Fruit fly (Drosophila melanogaster): Measurements from ENCODE around the gene Sh3beta.
A peak's percentile ranks its signal among the peaks of the same experiment; 100 is the strongest.

The Sh3beta gene

dm6 chr3L:7361095-7361522, 8.0 kb downstream of the Sh3beta start (continued):
- peak; percentile 58; the same call in 1 of the 2 replicates for TF ChIP-seq HLH3B (GFP tag; IDR thresholded peaks at IDR 0.05)
- TF ChIP-seq sc (optimal IDR thresholded peaks at IDR 0.05) = no peak
- no peak for TF ChIP-seq sc (GFP tag; optimal IDR thresholded peaks at IDR 0.05)
- TF ChIP-seq chn (GFP tag; optimal IDR thresholded peaks at IDR 0.05) = no peak
- TF ChIP-seq dpn (GFP tag; optimal IDR thresholded peaks at IDR 0.05) = no peak
- no peak for TF ChIP-seq CG14050 (GFP tag; IDR thresholded peaks at IDR 0.05)
- TF ChIP-seq Usf (GFP tag; optimal IDR thresholded peaks at IDR 0.05) = no peak
- TF ChIP-seq stc (GFP tag; IDR thresholded peaks at IDR 0.05) = peak; percentile 38; the same call in 1 of the 2 replicates
- TF ChIP-seq kni (GFP tag; optimal IDR thresholded peaks at IDR 0.05) = peak; percentile 97
- no peak for TF ChIP-seq danr (GFP tag; IDR thresholded peaks at IDR 0.05)
- peak; percentile 31; the same call in 1 of the 2 replicates for TF ChIP-seq CG14441 (GFP tag; IDR thresholded peaks at IDR 0.05)
- no peak for TF ChIP-seq cato (GFP tag; optimal IDR thresholded peaks at IDR 0.05; ENCODE audit: borderline replicate concordance)
- no peak for TF ChIP-seq CG1792 (GFP tag; optimal IDR thresholded peaks at IDR 0.05)
- TF ChIP-seq CG8765 (GFP tag; IDR thresholded peaks at IDR 0.05) = no peak
- no peak for TF ChIP-seq CG7556 (GFP tag; optimal IDR thresholded peaks at IDR 0.05)
- no peak for TF ChIP-seq Dp (GFP tag; optimal IDR thresholded peaks at IDR 0.05)
- no peak for TF ChIP-seq ind (GFP tag; optimal IDR thresholded peaks at IDR 0.05)
- TF ChIP-seq ewg (GFP tag; optimal IDR thresholded peaks at IDR 0.05) = no peak
- TF ChIP-seq hbn (GFP tag; IDR thresholded peaks at IDR 0.05; ENCODE audit: partially characterized antibody) = no peak
- no peak for TF ChIP-seq CG10147 (GFP tag; optimal IDR thresholded peaks at IDR 0.05)
- no peak for TF ChIP-seq ATbp (GFP tag; optimal IDR thresholded peaks at IDR 0.05)
- no peak for TF ChIP-seq Sox102F (GFP tag; optimal IDR thresholded peaks at IDR 0.05)
- no peak for TF ChIP-seq run (tag; optimal IDR thresholded peaks at IDR 0.05)
- TF ChIP-seq CG18764 (GFP tag; optimal IDR thresholded peaks at IDR 0.05) = no peak
- TF ChIP-seq CG4730 (GFP tag; IDR thresholded peaks at IDR 0.05) = no peak
- no peak for TF ChIP-seq Aef1 (GFP tag; IDR thresholded peaks at IDR 0.05)
- TF ChIP-seq CG12155 (GFP tag; optimal IDR thresholded peaks at IDR 0.05) = no peak
- TF ChIP-seq ro (GFP tag; IDR thresholded peaks at IDR 0.05) = no peak
- no peak for TF ChIP-seq disco-r (GFP tag; optimal IDR thresholded peaks at IDR 0.05)
- TF ChIP-seq CG11247 (GFP tag; IDR thresholded peaks at IDR 0.05) = no peak
- peak; percentile 22 for TF ChIP-seq CG1832 (GFP tag; optimal IDR thresholded peaks at IDR 0.05)
- no peak for TF ChIP-seq CG2129 (GFP tag; IDR thresholded peaks at IDR 0.05; ENCODE audit: partially characterized antibody)
- TF ChIP-seq CG11695 (GFP tag; IDR thresholded peaks at IDR 0.05) = no peak
- no peak for TF ChIP-seq her (GFP tag; optimal IDR thresholded peaks at IDR 0.05)
- TF ChIP-seq CG1647 (GFP tag; optimal IDR thresholded peaks at IDR 0.05) = no peak
- TF ChIP-seq Jarid2 (GFP tag; optimal IDR thresholded peaks at IDR 0.05) = no peak
- TF ChIP-seq CG3163 (GFP tag; optimal IDR thresholded peaks at IDR 0.05) = no peak
- TF ChIP-seq CG7372 (GFP tag; IDR thresholded peaks at IDR 0.05) = no peak
- no peak for TF ChIP-seq Hand (GFP tag; optimal IDR thresholded peaks at IDR 0.05)
- TF ChIP-seq CG10431 (GFP tag; optimal IDR thresholded peaks at IDR 0.05) = peak; percentile 99
- TF ChIP-seq GATAe (GFP tag; conservative IDR thresholded peaks at IDR 0.05) = no peak
- no peak for TF ChIP-seq CG7963 (GFP tag; IDR thresholded peaks at IDR 0.05; ENCODE audit: partially characterized antibody)
- no peak for TF ChIP-seq CG8944 (GFP tag; optimal IDR thresholded peaks at IDR 0.05)
- no peak for TF ChIP-seq vnd (GFP tag; IDR thresholded peaks at IDR 0.05; ENCODE audit: partially characterized antibody)
- TF ChIP-seq chinmo (GFP tag; IDR thresholded peaks at IDR 0.05; ENCODE audit: partially characterized antibody) = 0 out of 4 replicates have a peak, but pooled peaks have one; percentile 8
- TF ChIP-seq crol (GFP tag; IDR thresholded peaks at IDR 0.05) = peak; percentile 91
- TF ChIP-seq Opbp (GFP tag; IDR thresholded peaks at IDR 0.05; ENCODE audit: partially characterized antibody) = no peak
- no peak for TF ChIP-seq Lpt (GFP tag; optimal IDR thresholded peaks at IDR 0.05)
- TF ChIP-seq CG11504 (tag; optimal IDR thresholded peaks at IDR 0.05) = peak; percentile 41
- no peak for TF ChIP-seq CG17385 (GFP tag; optimal IDR thresholded peaks at IDR 0.05)
- TF ChIP-seq fu2 (GFP tag; optimal IDR thresholded peaks at IDR 0.05) = no peak
